Worm (Caenorhabditis elegans) whole organism, L4/young adult: Measurements from ENCODE around the gene Y60A3A.23.

Source experiments
- W03F9.2 ChIP-seq: fragments of 150-350 bp; optimal IDR thresholded peaks from 2 replicates; lab custom pipeline; 2014; ENCODE audit warnings: missing biosample characterization, missing genetic modification characterization
- dao-5 ChIP-seq: sonication (generic microtip); optimal IDR thresholded peaks from 2 replicates; lab custom pipeline; 2016; ENCODE audit warnings: missing genotype, missing genetic modification characterization, moderate library complexity, missing compliant biosample characterization
- him-1 ChIP-seq: sonication (generic microtip); optimal IDR thresholded peaks from 2 replicates; lab custom pipeline; 2016; ENCODE audit warnings: missing genotype, missing genetic modification reagents, missing genetic modification characterization, missing compliant biosample characterization

DNA sequence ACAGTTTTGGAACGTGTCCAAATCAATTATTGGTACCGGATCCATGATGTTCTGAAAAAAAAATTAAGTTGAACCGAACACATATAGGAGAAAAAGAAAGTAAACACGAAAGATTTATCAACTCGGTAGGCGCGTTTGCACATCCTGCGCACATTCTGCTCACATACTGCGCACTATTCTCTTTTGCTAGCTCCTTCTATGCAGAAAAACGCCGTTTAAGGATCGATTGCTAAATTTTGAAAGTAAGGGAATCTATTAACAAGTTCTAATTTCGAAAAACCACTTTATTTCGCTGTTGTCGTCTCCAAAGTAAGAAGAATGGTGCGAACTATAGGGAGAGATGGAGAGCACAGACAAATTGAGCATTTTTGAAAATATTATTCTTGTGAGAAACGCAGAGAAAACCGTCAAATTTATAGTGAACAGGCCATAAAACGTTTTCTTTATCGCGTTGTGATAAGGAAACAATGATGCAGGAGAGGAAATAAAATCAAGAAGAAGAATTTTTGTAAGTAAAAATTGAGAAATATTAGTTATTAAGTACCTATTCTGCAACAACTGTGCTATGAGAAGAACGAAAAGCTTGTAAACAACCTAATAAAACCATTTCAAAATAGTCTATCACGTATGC, 25.6 kb upstream of the Y60A3A.23 start, which contains the start of gene Y60A3A.24:
- no peak for TF ChIP-seq him-1 (tag; lab: Kevin White, UChicago)
- TF ChIP-seq dao-5 (tag; lab: Kevin White, UChicago): no peak
- TF ChIP-seq W03F9.2 (tag; lab: Kevin White, UChicago): no peak
